Fruit fly (Drosophila melanogaster) S2 (cell line): ENCODE measurements around the gene Usp12-46.
A peak's percentile ranks its signal among the peaks of the same experiment; 100 is the strongest.

ENCODE experiments used
- CG8478 ChIP-seq: fragments of >200 bp; optimal IDR thresholded peaks from 2 replicates; lab custom pipeline; 2018
- CTCF ChIP-seq, 2 experiments: fragments of >200 bp; optimal IDR thresholded peaks; 2 replicates each; lab custom pipeline; 2018

Gene Usp12-46

dm6 chr3R:22789106-22789505 lies 38.4 kb downstream of the Usp12-46 start:
- TF ChIP-seq CTCF (optimal IDR thresholded peaks at IDR 0.05; lab: Kevin White, UChicago), result no peak
- TF ChIP-seq CG8478, result no peak

dm6 chr3R:22793953-22794352 lies 43.3 kb downstream of the Usp12-46 start:
- peak; percentile 56 to 78 for TF ChIP-seq CTCF (optimal IDR thresholded peaks at IDR 0.05; lab: Kevin White, UChicago)
- no peak for TF ChIP-seq CG8478

- TF ChIP-seq CG8478, result no peak
- no peak for TF ChIP-seq CTCF (optimal IDR thresholded peaks at IDR 0.05; lab: Kevin White, UChicago)
These were observed 53.1 kb downstream of the Usp12-46 start, which contains the start of gene CG7031 for dm6 chr3R:22803655-22804341. CG7031 (plus strand) TSS chr3R:22804291.

- TF ChIP-seq CG8478, result no peak
- no peak for TF ChIP-seq CTCF (optimal IDR thresholded peaks at IDR 0.05; lab: Kevin White, UChicago)
These were observed 56.4 kb downstream of the Usp12-46 start for dm6 chr3R:22807132-22807531.

- TF ChIP-seq CG8478 (no peak), CTCF (optimal IDR thresholded peaks at IDR 0.05; lab: Kevin White, UChicago) (peak; percentile 62 to 66)
These were observed 59.6 kb downstream of the Usp12-46 start for dm6 chr3R:22810277-22810676.

dm6 chr3R:22816078-22816436 lies 65.4 kb downstream of the Usp12-46 start, which contains the start of gene CG13840:
CG13840 (minus strand) TSS chr3R:22816178.
- TF ChIP-seq CG8478 (no peak), CTCF (optimal IDR thresholded peaks at IDR 0.05; lab: Kevin White, UChicago) (no peak)

- TF ChIP-seq CTCF (optimal IDR thresholded peaks at IDR 0.05; lab: Kevin White, UChicago), result no peak
- TF ChIP-seq CG8478, result no peak
These were observed 65.9 kb downstream of the Usp12-46 start for dm6 chr3R:22816437-22817173.

dm6 chr3R:22822729-22823128 lies 72.0 kb downstream of the Usp12-46 start:
- TF ChIP-seq CTCF (optimal IDR thresholded peaks at IDR 0.05; lab: Kevin White, UChicago) (no peak), CG8478 (no peak)
